Worm (Caenorhabditis elegans) whole organism, L4 larva: ENCODE measurements around the gene Y105C5A.15.

Experiments
- F10B5.3 ChIP-seq: sonication (generic microtip); optimal IDR thresholded peaks from 2 replicates; lab custom pipeline; 2016; ENCODE audit warnings: mild to moderate bottlenecking, missing genetic modification characterization, missing compliant biosample characterization
- F44E2.7 ChIP-seq: fragments of 200-800 bp; sonication (Bioruptor generic); IDR thresholded peaks from 2 replicates; pipeline ENCODE4 v2.1.2; 2022; ENCODE audit warnings: missing genetic modification characterization, missing compliant biosample characterization
- F49E8.2 ChIP-seq: sonication (generic microtip); optimal IDR thresholded peaks from 2 replicates; lab custom pipeline; 2016; ENCODE audit warnings: missing compliant biosample characterization, mild to moderate bottlenecking, missing genetic modification characterization, borderline replicate concordance
- T26A8.4 ChIP-seq: fragments of 200-800 bp; sonication (Bioruptor generic); IDR thresholded peaks from 2 replicates; pipeline ENCODE4 v1.3.6; 2022; ENCODE audit warnings: missing genetic modification characterization, missing compliant biosample characterization
- Y105C5A.15 ChIP-seq: fragments of 200-800 bp; sonication (Bioruptor generic); IDR thresholded peaks from 2 replicates; pipeline ENCODE4 v1.3.6; 2022; ENCODE audit warnings: missing genetic modification characterization, missing compliant biosample characterization
- Y48G9A.11 ChIP-seq: fragments of 200-800 bp; sonication (Bioruptor generic); IDR thresholded peaks from 2 replicates; pipeline ENCODE4 v1.3.6; 2022; ENCODE audit warnings: missing genetic modification reagents, missing genetic modification characterization, missing compliant biosample characterization
- Y75B8A.6 ChIP-seq: fragments of 200-800 bp; sonication (Bioruptor generic); IDR thresholded peaks from 2 replicates; pipeline ENCODE4 v1.3.6; 2022; ENCODE audit warnings: missing genetic modification reagents, missing genetic modification characterization, missing compliant biosample characterization
- arid-1 ChIP-seq: fragments of 200-800 bp; sonication (Bioruptor generic); conservative IDR thresholded peaks from 2 replicates; pipeline ENCODE4 v1.3.6; 2022; ENCODE audit warnings: missing genetic modification reagents, missing genetic modification characterization, missing compliant biosample characterization
- ceh-44 ChIP-seq: fragments of 200-800 bp; sonication (Bioruptor generic); IDR thresholded peaks from 2 replicates; pipeline ENCODE4 v1.3.6; 2022; ENCODE audit warnings: missing genetic modification reagents, missing genetic modification characterization, missing compliant biosample characterization
- ces-1 ChIP-seq: fragments of 150-350 bp; sonication (generic microtip); optimal IDR thresholded peaks from 4 replicates; lab custom pipeline; 2014; ENCODE audit warnings: missing biosample characterization, missing genetic modification reagents, missing genetic modification characterization
- daf-16 ChIP-seq, 3 experiments: sonication (generic microtip); optimal IDR thresholded peaks; 2 replicates each; lab custom pipeline; 2016 to 2017; ENCODE audit warnings: missing genetic modification characterization in 3 of 3, missing genetic modification reagents in 3 of 3, mild to moderate bottlenecking in 2 of 3, missing compliant biosample characterization in 2 of 3, missing biosample characterization in 1 of 3, moderate library complexity in 1 of 3
- daf-8 ChIP-seq: fragments of 200-800 bp; sonication (Bioruptor generic); IDR thresholded peaks from 2 replicates; pipeline ENCODE4 v1.3.6; 2022; ENCODE audit warnings: missing genetic modification characterization, missing compliant biosample characterization
- dmd-6 ChIP-seq: fragments of 200-800 bp; sonication (Bioruptor generic); IDR thresholded peaks from 2 replicates; pipeline ENCODE4 v1.3.6; 2022; ENCODE audit warnings: missing genetic modification reagents, missing genetic modification characterization, missing compliant biosample characterization
- dmd-8 ChIP-seq: fragments of 200-800 bp; sonication (Bioruptor generic); IDR thresholded peaks from 2 replicates; pipeline ENCODE4 v1.3.6; 2022; ENCODE audit warnings: missing genetic modification characterization, missing compliant biosample characterization
- dmd-9 ChIP-seq: fragments of 200-800 bp; sonication (Bioruptor generic); IDR thresholded peaks from 2 replicates; pipeline ENCODE4 v1.3.6; 2022; ENCODE audit warnings: missing genetic modification reagents, missing genetic modification characterization, missing compliant biosample characterization
- dpl-1 ChIP-seq: fragments of 150-350 bp; optimal IDR thresholded peaks from 2 replicates; lab custom pipeline; 2014; ENCODE audit warnings: missing biosample characterization, missing genetic modification reagents, missing genetic modification characterization
- duxl-1 ChIP-seq: sonication (generic microtip); optimal IDR thresholded peaks from 2 replicates; lab custom pipeline; 2016; ENCODE audit warnings: mild to moderate bottlenecking, missing genetic modification characterization, moderate library complexity, missing compliant biosample characterization; ENCODE audit not compliant: poor library complexity
- dve-1 ChIP-seq: sonication (generic microtip); optimal IDR thresholded peaks from 2 replicates; lab custom pipeline; 2017; ENCODE audit warnings: antibody characterized with exemption, mild to moderate bottlenecking, missing genetic modification characterization, missing compliant biosample characterization; ENCODE audit not compliant: insufficient read depth
- egl-27 ChIP-seq: sonication (generic microtip); optimal IDR thresholded peaks from 3 replicates; lab custom pipeline; 2017; ENCODE audit warnings: missing biosample characterization, missing genetic modification reagents, missing genetic modification characterization
- hif-1 ChIP-seq, 2 experiments: sonication (generic microtip); optimal IDR thresholded peaks; 2 replicates each; lab custom pipeline; 2016 to 2017; ENCODE audit warnings: missing compliant biosample characterization in 2 of 2, missing genetic modification characterization in 2 of 2, missing genetic modification reagents in 2 of 2, missing genotype in 2 of 2, mild to moderate bottlenecking in 1 of 2
- hlh-30 ChIP-seq: sonication (generic microtip); optimal IDR thresholded peaks from 2 replicates; lab custom pipeline; 2017; ENCODE audit warnings: antibody characterized with exemption, mild to moderate bottlenecking, missing genetic modification characterization, missing compliant biosample characterization; ENCODE audit not compliant: insufficient read depth
- jun-1 ChIP-seq: fragments of 150-350 bp; optimal IDR thresholded peaks from 2 replicates; lab custom pipeline; 2014; ENCODE audit warnings: missing biosample characterization, missing genetic modification reagents, missing genetic modification characterization
- lin-1 ChIP-seq: fragments of 200-800 bp; sonication (Bioruptor generic); IDR thresholded peaks from 2 replicates; pipeline ENCODE4 v1.3.6; 2022; ENCODE audit warnings: missing genetic modification reagents, missing genetic modification characterization, missing compliant biosample characterization
- lin-38 ChIP-seq: fragments of 200-800 bp; sonication (Bioruptor generic); IDR thresholded peaks from 2 replicates; pipeline ENCODE4 v1.3.6; 2022; ENCODE audit warnings: missing genetic modification reagents, missing genetic modification characterization, missing compliant biosample characterization
- lin-39 ChIP-seq: fragments of 150-350 bp; optimal IDR thresholded peaks from 2 replicates; lab custom pipeline; 2014; ENCODE audit warnings: missing biosample characterization, missing genetic modification reagents, missing genetic modification characterization
- madf-9 ChIP-seq: fragments of 200-800 bp; sonication (Bioruptor generic); conservative IDR thresholded peaks from 2 replicates; pipeline ENCODE4 v1.3.6; 2022; ENCODE audit warnings: missing genetic modification reagents, missing genetic modification characterization, missing compliant biosample characterization
- mxl-2 ChIP-seq: fragments of 200-800 bp; sonication (Bioruptor generic); conservative IDR thresholded peaks from 2 replicates; pipeline ENCODE4 v1.3.6; 2022; ENCODE audit warnings: missing genetic modification reagents, missing genetic modification characterization, missing compliant biosample characterization
- nhr-111 ChIP-seq: fragments of 200-800 bp; sonication (Bioruptor generic); optimal IDR thresholded peaks from 2 replicates; lab custom pipeline; 2018; ENCODE audit warnings: mild to moderate bottlenecking, missing genetic modification characterization, missing compliant biosample characterization
- nhr-42 ChIP-seq: fragments of 200-800 bp; sonication (Bioruptor generic); IDR thresholded peaks from 2 replicates; pipeline ENCODE4 v1.3.6; 2022; ENCODE audit warnings: missing genetic modification characterization, missing compliant biosample characterization
- nhr-48 ChIP-seq: sonication (generic microtip); optimal IDR thresholded peaks from 2 replicates; lab custom pipeline; 2016; ENCODE audit warnings: mild to moderate bottlenecking, missing genetic modification characterization, missing compliant biosample characterization
- nhr-6 ChIP-seq: fragments of 150-350 bp; optimal IDR thresholded peaks from 2 replicates; lab custom pipeline; 2014; ENCODE audit warnings: missing biosample characterization, missing genetic modification characterization
- php-3 ChIP-seq: fragments of 200-800 bp; sonication (Bioruptor generic); IDR thresholded peaks from 2 replicates; pipeline ENCODE4 v1.3.6; 2022; ENCODE audit warnings: missing genetic modification reagents, missing genetic modification characterization, missing compliant biosample characterization
- saeg-2 ChIP-seq: fragments of 200-800 bp; sonication (Bioruptor generic); IDR thresholded peaks from 2 replicates; pipeline ENCODE4 v1.3.6; 2022; ENCODE audit warnings: missing genetic modification reagents, missing genetic modification characterization, missing compliant biosample characterization
- skn-1 ChIP-seq: fragments of 150-350 bp; optimal IDR thresholded peaks from 2 replicates; lab custom pipeline; 2014; ENCODE audit warnings: missing biosample characterization, missing genetic modification characterization
- snpc-1.2 ChIP-seq: fragments of 200-800 bp; sonication (Bioruptor generic); IDR thresholded peaks from 2 replicates; pipeline ENCODE4 v1.3.6; 2022; ENCODE audit warnings: missing genetic modification reagents, missing genetic modification characterization, missing compliant biosample characterization
- spr-1 ChIP-seq: sonication (generic microtip); optimal IDR thresholded peaks from 2 replicates; lab custom pipeline; 2016; ENCODE audit warnings: mild to moderate bottlenecking, missing genetic modification characterization, missing compliant biosample characterization
- spr-3 ChIP-seq: fragments of 200-800 bp; sonication (Bioruptor generic); optimal IDR thresholded peaks from 2 replicates; lab custom pipeline; 2018; ENCODE audit warnings: mild to moderate bottlenecking, missing genetic modification characterization, missing compliant biosample characterization
- tra-1 ChIP-seq: fragments of 200-800 bp; sonication (Bioruptor generic); IDR thresholded peaks from 2 replicates; pipeline ENCODE4 v1.3.6; 2022; ENCODE audit warnings: missing genetic modification reagents, missing genetic modification characterization, missing compliant biosample characterization
- unc-130 ChIP-seq: sonication (generic microtip); optimal IDR thresholded peaks from 2 replicates; lab custom pipeline; 2016; ENCODE audit warnings: missing genetic modification reagents, missing genetic modification characterization, missing compliant biosample characterization
- unc-62 ChIP-seq, 3 experiments: fragments of 150-350 bp in 1 of 3; sonication (generic microtip); optimal IDR thresholded peaks in 2 of 3; peaks in 1 of 3; 1 replicate in 1 of 3; 2 replicates in 2 of 3; lab custom pipeline; 2014 to 2017; ENCODE audit warnings: missing biosample characterization in 3 of 3, missing genetic modification characterization in 3 of 3, missing genetic modification reagents in 3 of 3, missing genotype in 1 of 3
- vab-7 ChIP-seq: fragments of 200-800 bp; sonication (Bioruptor generic); IDR thresholded peaks from 2 replicates; pipeline ENCODE4 v1.3.6; 2022; ENCODE audit warnings: missing genetic modification reagents, missing genetic modification characterization, missing compliant biosample characterization
- zfp-3 ChIP-seq: fragments of 200-800 bp; sonication (Bioruptor generic); conservative IDR thresholded peaks from 2 replicates; pipeline ENCODE4 v1.3.6; 2022; ENCODE audit warnings: missing genetic modification reagents, missing genetic modification characterization, missing compliant biosample characterization
- zip-2 ChIP-seq: fragments of 150-350 bp; optimal IDR thresholded peaks from 2 replicates; lab custom pipeline; 2014; ENCODE audit warnings: missing biosample characterization, missing genetic modification characterization

The Y105C5A.15 gene

DNA sequence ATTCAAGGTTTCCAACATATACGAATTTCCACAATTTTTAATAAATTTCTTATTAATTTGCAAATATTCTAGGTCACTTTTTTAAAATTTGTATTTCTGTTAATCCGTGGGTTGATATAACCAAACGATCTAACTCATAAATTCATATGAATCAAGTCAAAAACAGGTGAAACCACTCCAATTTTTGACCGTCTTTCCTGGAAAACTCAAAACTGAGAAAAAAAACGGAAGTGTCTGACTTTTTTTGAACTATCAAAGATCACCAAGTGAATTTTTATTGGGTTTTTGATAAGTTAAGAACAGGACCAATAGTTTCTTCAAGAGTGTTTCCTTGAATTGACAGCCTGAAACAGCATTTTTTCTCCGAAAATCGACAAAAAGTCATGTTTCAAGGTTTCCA lies 1.2 kb upstream of the Y105C5A.15 start:
- TF ChIP-seq T26A8.4 (GFP tag; lab: Robert Waterston, UW) (no peak), dpl-1 (no peak), mxl-2 (no peak)

DNA sequence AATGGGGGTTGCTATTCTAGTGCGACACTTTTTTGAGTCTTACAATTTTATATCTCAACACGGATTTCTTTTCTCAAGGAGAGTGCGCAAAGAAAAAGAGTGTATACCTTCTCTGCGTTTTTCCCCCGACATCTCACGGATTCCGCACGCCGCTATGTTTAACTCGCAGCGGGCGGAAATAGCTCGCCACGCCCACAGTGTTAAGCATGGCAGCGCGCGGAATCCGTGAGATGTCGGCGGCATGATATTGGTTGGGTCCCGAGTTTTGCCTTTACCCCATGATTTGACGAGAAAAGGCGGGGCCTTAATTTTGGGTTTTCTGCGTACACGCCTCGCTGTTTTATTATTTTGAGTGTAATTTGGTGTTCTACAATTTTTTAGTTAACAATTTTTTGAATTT lies 2.8 kb downstream of the Y105C5A.15 start:
- no peak for TF ChIP-seq nhr-48
- TF ChIP-seq snpc-1.2 (GFP tag; lab: Robert Waterston, UW) = peak; percentile 73

DNA sequence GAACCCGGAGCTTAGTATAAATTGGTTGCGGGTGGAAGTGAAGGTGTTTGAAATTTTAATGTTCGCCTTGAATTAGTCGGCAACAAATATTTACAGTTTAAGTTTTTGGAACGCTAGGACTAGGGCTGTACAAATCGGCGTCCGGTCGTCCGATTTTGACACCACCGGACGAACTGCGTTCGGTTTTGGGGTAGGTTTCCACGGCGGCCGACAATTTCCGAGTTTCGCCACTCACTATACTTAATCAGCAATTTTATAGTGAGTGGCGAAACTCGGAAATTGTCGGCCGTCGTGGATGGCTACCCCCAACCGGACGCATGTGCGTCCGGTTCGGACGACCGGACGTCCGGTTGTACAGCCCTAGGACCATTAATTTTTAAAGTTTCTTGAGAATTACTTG lies 3.5 kb downstream of the Y105C5A.15 start:
- TF ChIP-seq snpc-1.2 (GFP tag; lab: Robert Waterston, UW) (peak; percentile 68; the same call in 1 of the 2 replicates), lin-38 (GFP tag; lab: Robert Waterston, UW) (0 out of 2 replicates have a peak, but pooled peaks have one; percentile 11)

DNA sequence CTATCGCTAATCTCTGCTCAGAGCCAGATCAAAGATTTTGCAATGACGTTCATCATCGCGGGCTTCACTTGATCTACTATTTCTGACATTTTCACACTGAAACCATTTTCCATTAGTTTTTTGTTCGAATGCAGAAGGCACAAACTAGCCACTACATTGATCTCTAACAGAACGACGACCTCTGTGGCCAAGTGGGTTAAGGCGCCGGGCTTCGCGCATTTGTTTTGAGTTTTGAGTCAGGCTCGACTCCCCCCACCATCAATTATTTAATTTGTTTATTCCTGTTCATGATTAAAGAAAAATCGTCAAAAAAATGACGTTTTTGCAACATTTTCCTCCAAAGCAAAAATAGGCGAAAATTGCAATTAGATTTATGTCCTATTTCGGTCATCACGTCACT lies 4.3 kb downstream of the Y105C5A.15 start:
- TF ChIP-seq Y48G9A.11 (GFP tag; lab: Robert Waterston, UW) (peak; percentile 54; the same call in 1 of the 2 replicates), unc-62 (GFP tag; optimal IDR thresholded peaks at IDR 0.05 in 1 of 2; lab: Kevin White, UChicago) (no peak), unc-62 (tag; optimal IDR thresholded peaks at IDR 0.05; lab: Kevin White, UChicago) (no peak), egl-27 (no peak), dmd-9 (GFP tag; lab: Robert Waterston, UW) (no peak), F49E8.2 (tag; lab: Kevin White, UChicago) (peak; percentile 83), php-3 (GFP tag; lab: Robert Waterston, UW) (no peak), daf-16 (GFP tag; optimal IDR thresholded peaks at IDR 0.05; lab: Kevin White, UChicago) (peak; percentile 27 to 87), daf-16 (tag; optimal IDR thresholded peaks at IDR 0.05; lab: Kevin White, UChicago) (no peak), lin-39 (tag; lab: Kevin White, UChicago) (no peak), mxl-2 (no peak), hlh-30 (tag; lab: Kevin White, UChicago) (no peak), Y75B8A.6 (GFP tag; lab: Robert Waterston, UW) (no peak), hif-1 (tag; optimal IDR thresholded peaks at IDR 0.05; lab: Kevin White, UChicago) (peak in 1 of 2 experiments; percentile 21), Y105C5A.15 (GFP tag; lab: Robert Waterston, UW) (no peak), arid-1 (GFP tag; lab: Robert Waterston, UW) (no peak), duxl-1 (peak; percentile 34), zip-2 (tag; lab: Kevin White, UChicago) (no peak), F10B5.3 (tag; lab: Kevin White, UChicago) (peak; percentile 10), tra-1 (peak; percentile 64), F44E2.7 (GFP tag; lab: Robert Waterston, UW) (0 out of 2 replicates have a peak, but pooled peaks have one; percentile 78), skn-1 (no peak), nhr-42 (no peak), dmd-8 (peak; percentile 91), madf-9 (GFP tag; lab: Robert Waterston, UW) (no peak), saeg-2 (GFP tag; lab: Robert Waterston, UW) (no peak), ces-1 (GFP tag; lab: Kevin White, UChicago) (no peak), spr-1 (tag; lab: Kevin White, UChicago) (peak; percentile 45), dve-1 (tag; lab: Kevin White, UChicago) (peak; percentile 9), lin-1 (GFP tag; lab: Robert Waterston, UW) (0 out of 2 replicates have a peak, but pooled peaks have one; percentile 28), jun-1 (no peak), ceh-44 (no peak), daf-8 (GFP tag; lab: Robert Waterston, UW) (no peak), spr-3 (GFP tag; lab: Kevin White, UChicago) (peak; percentile 19), unc-130 (GFP tag; lab: Kevin White, UChicago) (peak; percentile 60), zfp-3 (GFP tag; lab: Robert Waterston, UW) (no peak), nhr-111 (GFP tag; lab: Kevin White, UChicago) (peak; percentile 61), vab-7 (GFP tag; lab: Robert Waterston, UW) (peak; percentile 50; the same call in 1 of the 2 replicates), nhr-6 (tag; lab: Kevin White, UChicago) (no peak), dmd-6 (GFP tag; lab: Robert Waterston, UW) (0 out of 2 replicates have a peak, but pooled peaks have one; percentile 9)
